Fruit fly (Drosophila melanogaster): ENCODE results near the gene Rpn3.

Gene Rpn3

DNA sequence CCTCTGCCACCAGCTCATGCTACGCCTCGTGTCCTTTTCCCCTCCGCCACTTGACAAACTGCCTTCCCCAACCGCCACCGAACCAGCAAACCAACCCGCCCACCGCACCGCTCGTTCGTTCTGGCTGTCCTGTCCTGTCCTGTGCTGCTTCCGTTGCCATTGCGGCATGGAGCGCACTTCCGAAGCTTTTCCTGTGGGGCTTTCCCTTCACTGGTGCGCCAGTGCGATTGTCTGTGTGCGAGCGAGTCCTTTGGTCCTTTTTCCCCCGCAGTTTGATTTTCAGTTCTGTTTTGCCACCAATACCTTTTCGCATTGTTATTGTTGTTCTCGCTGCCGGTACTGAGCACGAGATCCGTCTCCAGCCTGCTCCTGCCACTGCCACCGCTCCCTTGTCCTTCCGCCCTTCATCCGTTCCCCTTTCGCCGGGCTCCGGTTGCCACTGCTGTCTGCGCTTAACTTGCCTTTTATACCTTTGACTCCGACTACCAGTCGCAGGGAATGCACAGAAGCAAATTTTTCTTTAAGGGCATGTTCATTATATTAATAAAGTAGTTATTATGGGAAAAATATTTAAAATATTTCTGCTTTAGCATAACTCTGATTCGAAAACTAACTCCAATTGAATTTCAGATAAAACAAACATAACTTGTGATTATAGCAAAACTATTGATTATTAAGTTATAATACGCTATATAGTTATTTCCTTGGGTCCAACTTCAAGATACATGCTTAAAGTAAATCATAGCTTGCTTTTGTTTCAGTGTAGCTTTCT, 27.4 kb upstream of the Rpn3 start (continued):
- no peak for TF ChIP-seq hb (GFP tag; IDR thresholded peaks at IDR 0.05; ENCODE audit: partially characterized antibody)
- TF ChIP-seq gcm (GFP tag; optimal IDR thresholded peaks at IDR 0.05) = peak; percentile 57
- no peak for TF ChIP-seq CG1024 (GFP tag; IDR thresholded peaks at IDR 0.05)
- peak; percentile 15 for TF ChIP-seq CG3407 (GFP tag; optimal IDR thresholded peaks at IDR 0.05)
- peak; percentile 67 for TF ChIP-seq CG34376 (GFP tag; optimal IDR thresholded peaks at IDR 0.05)
- no peak for TF ChIP-seq CG17568 (GFP tag; optimal IDR thresholded peaks at IDR 0.05)
- no peak for TF ChIP-seq dati (GFP tag; IDR thresholded peaks at IDR 0.05)
- peak; percentile 89 for TF ChIP-seq CG11504 (tag; optimal IDR thresholded peaks at IDR 0.05)
- no peak for TF ChIP-seq ems (GFP tag; optimal IDR thresholded peaks at IDR 0.05)
- TF ChIP-seq CG43689 (GFP tag; IDR thresholded peaks at IDR 0.05) = no peak
- TF ChIP-seq CG10209 (GFP tag; optimal IDR thresholded peaks at IDR 0.05) = peak; percentile 70
- no peak for TF ChIP-seq fd102C (GFP tag; optimal IDR thresholded peaks at IDR 0.05)
- TF ChIP-seq ssp (GFP tag; IDR thresholded peaks at IDR 0.05) = no peak
- TF ChIP-seq Sry-δ (GFP tag; optimal IDR thresholded peaks at IDR 0.05) = no peak
- TF ChIP-seq Bgb (GFP tag; IDR thresholded peaks at IDR 0.05; ENCODE audit: partially characterized antibody) = no peak; the same call in 1 of the 2 replicates
- no peak for TF ChIP-seq prd (optimal IDR thresholded peaks at IDR 0.05)
- TF ChIP-seq prd (GFP tag; IDR thresholded peaks at IDR 0.05) = peak; percentile 46; the same call in 2 of the 3 replicates
- no peak for TF ChIP-seq CG5953 (GFP tag; IDR thresholded peaks at IDR 0.05)
- no peak for TF ChIP-seq HLH4C (GFP tag; IDR thresholded peaks at IDR 0.05; ENCODE audit: partially characterized antibody)
- TF ChIP-seq Mad (GFP tag; optimal IDR thresholded peaks at IDR 0.05) = no peak
- peak; percentile 5 for TF ChIP-seq CG13624 (GFP tag; optimal IDR thresholded peaks at IDR 0.05)
- peak; percentile 84 for TF ChIP-seq grau (tag; optimal IDR thresholded peaks at IDR 0.05)
- TF ChIP-seq CG18764 (GFP tag; optimal IDR thresholded peaks at IDR 0.05) = peak; percentile 12
- TF ChIP-seq wek (GFP tag; optimal IDR thresholded peaks at IDR 0.05) = no peak
- no peak for TF ChIP-seq lov (optimal IDR thresholded peaks at IDR 0.05)
- no peak for TF ChIP-seq lov (GFP tag; IDR thresholded peaks at IDR 0.05)
- TF ChIP-seq Hey (tag; optimal IDR thresholded peaks at IDR 0.05) = peak; percentile 80
- peak; percentile 45 for TF ChIP-seq Hr3 (GFP tag; optimal IDR thresholded peaks at IDR 0.05)
- peak; percentile 67 for TF ChIP-seq nmo (GFP tag; optimal IDR thresholded peaks at IDR 0.05)
- TF ChIP-seq Atf-2 (GFP tag; optimal IDR thresholded peaks at IDR 0.05) = no peak
- TF ChIP-seq CG14710 (tag; optimal IDR thresholded peaks at IDR 0.05) = peak; percentile 41
- no peak for TF ChIP-seq klu (GFP tag; IDR thresholded peaks at IDR 0.05)
- peak; percentile 61 for TF ChIP-seq CG12769 (tag; optimal IDR thresholded peaks at IDR 0.05)
- peak; percentile 39 for TF ChIP-seq sqz (GFP tag; optimal IDR thresholded peaks at IDR 0.05)
- no peak for TF ChIP-seq Elba2 (GFP tag; optimal IDR thresholded peaks at IDR 0.05)
- TF ChIP-seq CG42726 (GFP tag; IDR thresholded peaks at IDR 0.05; ENCODE audit: partially characterized antibody) = no peak
- no peak for TF ChIP-seq C15 (GFP tag; IDR thresholded peaks at IDR 0.05)
- TF ChIP-seq ranshi (GFP tag; IDR thresholded peaks at IDR 0.05) = 0 out of 2 replicates have a peak, but pooled peaks have one; percentile 6
- TF ChIP-seq CG4404 (GFP tag; IDR thresholded peaks at IDR 0.05) = no peak; the same call in 1 of the 2 replicates
- no peak for TF ChIP-seq CG4854 (GFP tag; optimal IDR thresholded peaks at IDR 0.05)
- peak; percentile 58 for TF ChIP-seq ind (GFP tag; optimal IDR thresholded peaks at IDR 0.05)
- peak; percentile 31 for TF ChIP-seq oc (tag; optimal IDR thresholded peaks at IDR 0.05)
- peak; percentile 79 for TF ChIP-seq PHDP (tag; optimal IDR thresholded peaks at IDR 0.05)
- peak; percentile 74 for TF ChIP-seq Dek (tag; optimal IDR thresholded peaks at IDR 0.05)
- no peak for TF ChIP-seq Dfd (GFP tag; optimal IDR thresholded peaks at IDR 0.05)
- TF ChIP-seq Scr (GFP tag; IDR thresholded peaks at IDR 0.05; ENCODE audit: partially characterized antibody) = no peak
- no peak for TF ChIP-seq Taf1 (GFP tag; IDR thresholded peaks at IDR 0.05)
- no peak for TF ChIP-seq ro (GFP tag; IDR thresholded peaks at IDR 0.05)
- peak; percentile 55; the same call in 1 of the 3 replicates for TF ChIP-seq CG11456 (GFP tag; IDR thresholded peaks at IDR 0.05)
- no peak for TF ChIP-seq Kr (GFP tag; optimal IDR thresholded peaks at IDR 0.05)
